Worm (Caenorhabditis elegans) whole organism, young adult: ENCODE results near the gene T12A2.21.

Experiments used
- C06A6.2 ChIP-seq: fragments of 200-800 bp; sonication (Bioruptor generic); conservative IDR thresholded peaks from 2 replicates; pipeline ENCODE4 v1.3.6; 2022; ENCODE audit warnings: missing genetic modification characterization, missing compliant biosample characterization
- F33H1.4 ChIP-seq: fragments of 200-800 bp; sonication (Bioruptor generic); IDR thresholded peaks from 2 replicates; pipeline ENCODE4 v1.3.6; 2022; ENCODE audit warnings: missing genetic modification reagents, missing genetic modification characterization, missing compliant biosample characterization
- F39B2.1 ChIP-seq: fragments of 200-800 bp; sonication (Bioruptor generic); IDR thresholded peaks from 2 replicates; pipeline ENCODE4 v1.3.6; 2022; ENCODE audit warnings: missing genetic modification reagents, missing genetic modification characterization, missing compliant biosample characterization
- F49E8.2 ChIP-seq: sonication (generic microtip); optimal IDR thresholded peaks from 3 replicates; lab custom pipeline; 2017; ENCODE audit warnings: missing genetic modification characterization, mild to moderate bottlenecking, missing compliant biosample characterization, antibody characterized with exemption, moderate library complexity; ENCODE audit not compliant: insufficient read depth
- T07F8.4 ChIP-seq: sonication (generic microtip); optimal IDR thresholded peaks from 2 replicates; lab custom pipeline; 2016; ENCODE audit warnings: mild to moderate bottlenecking, missing genetic modification characterization, moderate library complexity, missing compliant biosample characterization
- ZK185.1 ChIP-seq: sonication (generic microtip); optimal IDR thresholded peaks from 2 replicates; lab custom pipeline; 2016; ENCODE audit warnings: mild to moderate bottlenecking, missing genetic modification characterization, missing compliant biosample characterization; ENCODE audit not compliant: poor library complexity, severe bottlenecking
- atf-7 ChIP-seq: sonication (generic microtip); optimal IDR thresholded peaks from 2 replicates; lab custom pipeline; 2017; ENCODE audit warnings: mild to moderate bottlenecking, missing genetic modification characterization, missing compliant biosample characterization
- athp-1 ChIP-seq: sonication (generic microtip); optimal IDR thresholded peaks from 2 replicates; lab custom pipeline; 2017; ENCODE audit warnings: mild to moderate bottlenecking, missing genetic modification characterization, missing compliant biosample characterization
- attf-3 ChIP-seq: fragments of 200-800 bp; sonication (Bioruptor generic); conservative IDR thresholded peaks from 2 replicates; pipeline ENCODE4 v1.3.6; 2022; ENCODE audit warnings: missing genetic modification reagents, missing genetic modification characterization, missing compliant biosample characterization
- attf-6 ChIP-seq: fragments of 200-800 bp; sonication (Bioruptor generic); IDR thresholded peaks from 2 replicates; pipeline ENCODE4 v1.3.6; 2022; ENCODE audit warnings: missing genetic modification reagents, missing genetic modification characterization, missing compliant biosample characterization
- bed-1 ChIP-seq: fragments of 200-800 bp; sonication (Bioruptor generic); IDR thresholded peaks from 2 replicates; pipeline ENCODE4 v1.3.6; 2022; ENCODE audit warnings: missing genetic modification reagents, missing genetic modification characterization, missing compliant biosample characterization
- bed-2 ChIP-seq: fragments of 200-800 bp; sonication (Bioruptor generic); IDR thresholded peaks from 2 replicates; pipeline ENCODE4 v1.3.6; 2022; ENCODE audit warnings: missing genetic modification reagents, missing genetic modification characterization, missing compliant biosample characterization
- ccch-3 ChIP-seq: fragments of 200-800 bp; sonication (Bioruptor generic); optimal IDR thresholded peaks from 2 replicates; lab custom pipeline; 2018; ENCODE audit warnings: mild to moderate bottlenecking, missing genetic modification characterization, missing compliant biosample characterization
- cebp-1 ChIP-seq, 2 experiments: fragments of 200-800 bp in 1 of 2; sonication (Bioruptor generic) in 1 of 2; sonication (generic microtip) in 1 of 2; IDR thresholded peaks in 1 of 2; optimal IDR thresholded peaks in 1 of 2; 2 replicates each; pipeline versions ENCODE4 v1.3.6 to Lab custom; 2017 to 2022; ENCODE audit warnings: missing compliant biosample characterization in 2 of 2, missing genetic modification characterization in 2 of 2, mild to moderate bottlenecking in 1 of 2, missing genetic modification reagents in 1 of 2, moderate library complexity in 1 of 2
- ceh-100 ChIP-seq: fragments of 200-800 bp; sonication (Bioruptor generic); IDR thresholded peaks from 2 replicates; pipeline ENCODE4 v1.3.6; 2022; ENCODE audit warnings: missing genetic modification reagents, missing genetic modification characterization, missing compliant biosample characterization
- ceh-58 ChIP-seq: fragments of 200-800 bp; sonication (Bioruptor generic); IDR thresholded peaks from 2 replicates; pipeline ENCODE4 v1.3.6; 2022; ENCODE audit warnings: missing genetic modification characterization, missing compliant biosample characterization
- dox-1 ChIP-seq: fragments of 200-800 bp; sonication (Bioruptor generic); IDR thresholded peaks from 2 replicates; pipeline ENCODE4 v1.3.6; 2022; ENCODE audit warnings: missing genetic modification reagents, missing genetic modification characterization, missing compliant biosample characterization
- efl-1 ChIP-seq: fragments of 150-350 bp; optimal IDR thresholded peaks from 2 replicates; lab custom pipeline; 2014; ENCODE audit warnings: missing biosample characterization, missing genetic modification reagents, missing genetic modification characterization
- egl-18 ChIP-seq: fragments of 200-800 bp; sonication (Bioruptor generic); IDR thresholded peaks from 2 replicates; pipeline ENCODE4 v1.3.6; 2022; ENCODE audit warnings: missing genetic modification reagents, missing genetic modification characterization, missing compliant biosample characterization
- egrh-3 ChIP-seq: fragments of 200-800 bp; sonication (Bioruptor generic); IDR thresholded peaks from 2 replicates; pipeline ENCODE4 v1.3.6; 2022; ENCODE audit warnings: missing genetic modification reagents, missing genetic modification characterization, missing compliant biosample characterization
- him-1 ChIP-seq: sonication (generic microtip); optimal IDR thresholded peaks from 2 replicates; lab custom pipeline; 2016; ENCODE audit warnings: missing genotype, missing genetic modification reagents, missing genetic modification characterization, missing compliant biosample characterization
- hlh-12 ChIP-seq: sonication (generic microtip); optimal IDR thresholded peaks from 2 replicates; lab custom pipeline; 2016; ENCODE audit warnings: missing genetic modification characterization, missing compliant biosample characterization
- hlh-26 ChIP-seq: fragments of 200-800 bp; sonication (Bioruptor generic); conservative IDR thresholded peaks from 2 replicates; pipeline ENCODE4 v1.3.6; 2022; ENCODE audit warnings: missing genetic modification reagents, missing genetic modification characterization, missing compliant biosample characterization
- hmg-1.2 ChIP-seq: fragments of 200-800 bp; sonication (Bioruptor generic); IDR thresholded peaks from 2 replicates; pipeline ENCODE4 v1.3.6; 2022; ENCODE audit warnings: missing genetic modification reagents, missing genetic modification characterization, missing compliant biosample characterization
- hsf-1 ChIP-seq: fragments of 200-800 bp; sonication (Bioruptor generic); IDR thresholded peaks from 2 replicates; pipeline ENCODE4 v1.3.6; 2022; ENCODE audit warnings: missing genetic modification reagents, missing genetic modification characterization, missing compliant biosample characterization
- lin-35 ChIP-seq, 3 experiments: fragments of 150-350 bp in 2 of 3; sonication (generic microtip) in 1 of 3; optimal IDR thresholded peaks; 2 replicates each; lab custom pipeline; 2014 to 2018; ENCODE audit warnings: missing biosample characterization in 3 of 3, missing genetic modification characterization in 3 of 3, missing genetic modification reagents in 3 of 3
- lin-54 ChIP-seq: fragments of 200-800 bp; sonication (Bioruptor generic); optimal IDR thresholded peaks from 2 replicates; lab custom pipeline; 2018; ENCODE audit warnings: mild to moderate bottlenecking, missing genetic modification characterization, missing compliant biosample characterization
- lir-1 ChIP-seq: fragments of 200-800 bp; sonication (Bioruptor generic); conservative IDR thresholded peaks from 2 replicates; pipeline ENCODE4 v1.3.6; 2022; ENCODE audit warnings: missing genetic modification reagents, missing genetic modification characterization, missing compliant biosample characterization
- madf-10 ChIP-seq: sonication (generic microtip); optimal IDR thresholded peaks from 2 replicates; lab custom pipeline; 2016; ENCODE audit warnings: mild to moderate bottlenecking, missing genetic modification characterization, missing compliant biosample characterization
- madf-3 ChIP-seq: fragments of 200-800 bp; sonication (Bioruptor generic); IDR thresholded peaks from 2 replicates; pipeline ENCODE4 v1.3.6; 2022; ENCODE audit warnings: missing genetic modification reagents, missing genetic modification characterization, missing compliant biosample characterization
- madf-6 ChIP-seq: fragments of 200-800 bp; sonication (Bioruptor generic); IDR thresholded peaks from 2 replicates; pipeline ENCODE4 v1.3.6; 2022; ENCODE audit warnings: missing genetic modification reagents, missing genetic modification characterization, missing compliant biosample characterization
- nhr-80 ChIP-seq: sonication (generic microtip); optimal IDR thresholded peaks from 2 replicates; lab custom pipeline; 2016; ENCODE audit warnings: missing genetic modification characterization, missing compliant biosample characterization
- pbrm-1 ChIP-seq: fragments of 200-800 bp; sonication (Bioruptor generic); IDR thresholded peaks from 2 replicates; pipeline ENCODE4 v1.3.6; 2022; ENCODE audit warnings: missing genetic modification reagents, missing genetic modification characterization, missing compliant biosample characterization
- snpc-3.4 ChIP-seq: sonication (generic microtip); optimal IDR thresholded peaks from 2 replicates; lab custom pipeline; 2017; ENCODE audit warnings: missing genetic modification characterization, mild to moderate bottlenecking, missing compliant biosample characterization, antibody characterized with exemption, moderate library complexity, missing genotype, missing genetic modification reagents
- snpc-4 ChIP-seq, 5 experiments: fragments of 150-350 bp in 1 of 5; sonication (generic microtip) in 4 of 5; optimal IDR thresholded peaks; 2 replicates each; lab custom pipeline; 2014 to 2018; ENCODE audit warnings: missing genetic modification characterization in 5 of 5, missing biosample characterization in 3 of 5, antibody characterized with exemption in 2 of 5, mild to moderate bottlenecking in 2 of 5, missing compliant biosample characterization in 2 of 5, missing genotype in 2 of 5, moderate library complexity in 2 of 5, missing genetic modification reagents in 1 of 5
- somi-1 ChIP-seq: fragments of 200-800 bp; sonication (Bioruptor generic); optimal IDR thresholded peaks from 2 replicates; lab custom pipeline; 2018; ENCODE audit warnings: mild to moderate bottlenecking, missing genetic modification characterization, missing compliant biosample characterization
- sptf-2 ChIP-seq: fragments of 200-800 bp; sonication (Bioruptor generic); optimal IDR thresholded peaks from 2 replicates; lab custom pipeline; 2018; ENCODE audit warnings: mild to moderate bottlenecking, missing genetic modification characterization, missing compliant biosample characterization
- tbp1 ChIP-seq: fragments of 200-800 bp; sonication (Bioruptor generic); optimal IDR thresholded peaks from 2 replicates; lab custom pipeline; 2018; ENCODE audit warnings: mild to moderate bottlenecking, missing genetic modification characterization, missing compliant biosample characterization
- tbx-9 ChIP-seq: sonication (generic microtip); optimal IDR thresholded peaks from 2 replicates; lab custom pipeline; 2016; ENCODE audit warnings: borderline replicate concordance, missing genetic modification characterization, inconsistent platforms, missing compliant biosample characterization
- xnd-1 ChIP-seq: sonication (generic microtip); optimal IDR thresholded peaks from 2 replicates; lab custom pipeline; 2016; ENCODE audit warnings: missing genotype, missing genetic modification reagents, missing genetic modification characterization, missing compliant biosample characterization
- ztf-22 ChIP-seq: fragments of 200-800 bp; sonication (Bioruptor generic); optimal IDR thresholded peaks from 2 replicates; lab custom pipeline; 2018; ENCODE audit warnings: mild to moderate bottlenecking, missing genetic modification characterization, moderate library complexity, missing compliant biosample characterization
- ztf-28 ChIP-seq: fragments of 200-800 bp; sonication (Bioruptor generic); IDR thresholded peaks from 2 replicates; pipeline ENCODE4 v1.3.6; 2022; ENCODE audit warnings: missing genetic modification reagents, missing genetic modification characterization, missing compliant biosample characterization

Gene T12A2.21

ce11 chrIII:6280070-6280596 lies 43.6 kb upstream of the T12A2.21 start, which contains the start of gene hmg-1.2 (continued):
- TF ChIP-seq lin-54, result peak; percentile 39
- peak; percentile 65 for TF ChIP-seq madf-10 (tag; lab: Kevin White, UChicago)
- TF ChIP-seq somi-1 (GFP tag; lab: Kevin White, UChicago), result peak; percentile 47
- TF ChIP-seq ceh-58 (GFP tag; lab: Robert Waterston, UW), result no peak
- TF ChIP-seq sptf-2, result no peak
- no peak for TF ChIP-seq him-1 (tag; lab: Kevin White, UChicago)
- TF ChIP-seq hlh-26, result no peak
- TF ChIP-seq ztf-28, result no peak
- TF ChIP-seq attf-6 (GFP tag; lab: Robert Waterston, UW), result no peak
- TF ChIP-seq efl-1 (GFP tag; lab: Kevin White, UChicago), result no peak
- 0 out of 2 replicates have a peak, but pooled peaks have one; percentile 35 for TF ChIP-seq egl-18 (GFP tag; lab: Robert Waterston, UW)
- TF ChIP-seq attf-3 (GFP tag; lab: Robert Waterston, UW), result no peak
- TF ChIP-seq T07F8.4, result no peak
- peak in 1 of 3 experiments; percentile 42 for TF ChIP-seq lin-35 (GFP tag; optimal IDR thresholded peaks at IDR 0.05; lab: Kevin White, UChicago)
- TF ChIP-seq pbrm-1 (GFP tag; lab: Robert Waterston, UW), result peak; percentile 71
- TF ChIP-seq madf-3, result no peak

- TF ChIP-seq hlh-12 (tag; lab: Kevin White, UChicago) (no peak), atf-7 (tag; lab: Kevin White, UChicago) (peak; percentile 3), F39B2.1 (GFP tag; lab: Robert Waterston, UW) (no peak), bed-2 (no peak), hmg-1.2 (GFP tag; lab: Robert Waterston, UW) (peak; percentile 20; the same call in 1 of the 2 replicates)
Observed at ce11 chrIII:6279453-6279852, 42.9 kb upstream of the T12A2.21 start.

- TF ChIP-seq athp-1 (tag; lab: Kevin White, UChicago) (peak; percentile 36), cebp-1 (GFP tag; IDR thresholded peaks at IDR 0.05; lab: Robert Waterston, UW) (peak; percentile 54; the same call in 1 of the 2 replicates), cebp-1 (tag; optimal IDR thresholded peaks at IDR 0.05; lab: Kevin White, UChicago) (peak; percentile 86), attf-3 (GFP tag; lab: Robert Waterston, UW) (no peak; the same call in 1 of the 2 replicates), C06A6.2 (GFP tag; lab: Robert Waterston, UW) (0 out of 2 replicates have a peak, but pooled peaks have one; percentile 16), snpc-4 (GFP tag; optimal IDR thresholded peaks at IDR 0.05; lab: Kevin White, UChicago) (no peak), snpc-4 (tag; optimal IDR thresholded peaks at IDR 0.05; lab: Kevin White, UChicago) (peak in 2 of 4 experiments; percentile 9 to 39), ztf-22 (no peak), hmg-1.2 (GFP tag; lab: Robert Waterston, UW) (peak; percentile 98), tbp1 (GFP tag; lab: Kevin White, UChicago) (peak; percentile 38), F49E8.2 (peak; percentile 49), lin-35 (GFP tag; optimal IDR thresholded peaks at IDR 0.05; lab: Kevin White, UChicago) (peak in 1 of 3 experiments; percentile 50), efl-1 (GFP tag; lab: Kevin White, UChicago) (peak; percentile 35), snpc-3.4 (tag; lab: Kevin White, UChicago) (peak; percentile 70), ZK185.1 (no peak), F33H1.4 (GFP tag; lab: Robert Waterston, UW) (peak; percentile 47), ccch-3 (GFP tag; lab: Kevin White, UChicago) (no peak), tbx-9 (tag; lab: Kevin White, UChicago) (no peak), xnd-1 (tag; lab: Kevin White, UChicago) (peak; percentile 61), him-1 (tag; lab: Kevin White, UChicago) (peak; percentile 2), somi-1 (GFP tag; lab: Kevin White, UChicago) (no peak), lir-1 (GFP tag; lab: Robert Waterston, UW) (no peak), nhr-80 (tag; lab: Kevin White, UChicago) (peak; percentile 8), hsf-1 (GFP tag; lab: Robert Waterston, UW) (peak; percentile 62), madf-6 (peak; percentile 82), egrh-3 (GFP tag; lab: Robert Waterston, UW) (peak; percentile 18; the same call in 1 of the 2 replicates), attf-6 (GFP tag; lab: Robert Waterston, UW) (no peak), ceh-100 (GFP tag; lab: Robert Waterston, UW) (no peak), dox-1 (GFP tag; lab: Robert Waterston, UW) (peak; percentile 82), bed-1 (GFP tag; lab: Robert Waterston, UW) (no peak)
Observed at ce11 chrIII:6278301-6278827, 41.8 kb upstream of the T12A2.21 start, which contains the start of gene C18F10.7. TSS of gene C18F10.7 (minus strand) at chrIII:6278351.
